2 worm cellular contexts compared by ENCODE assay signal in the genomic region with DNA sequence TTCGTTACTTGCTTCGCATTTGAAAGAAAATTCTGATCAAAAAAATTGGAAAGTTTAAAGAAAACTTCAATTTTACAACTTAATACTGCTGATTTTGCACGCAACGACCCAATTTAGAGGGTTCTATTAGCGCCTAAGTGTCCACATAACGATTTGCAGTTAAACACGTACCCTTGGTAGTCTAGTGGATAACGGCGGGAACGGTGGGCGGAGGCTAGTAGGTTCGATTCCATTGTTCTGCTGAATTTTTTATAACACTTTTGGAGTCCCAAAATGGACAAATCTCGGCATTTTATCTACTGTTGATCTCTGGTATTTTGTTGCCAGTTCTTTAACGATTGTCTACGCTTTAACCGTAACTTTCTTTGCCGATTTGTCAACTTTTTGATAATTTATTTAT.
TF ChIP-seq lines count a peak whose summit lies in the region.

No protein-coding gene starts in this region.

TF ChIP-seq in whole organism, L4 larva, 104 proteins besides CTCF, POLR2A, EP300 and RAD21 (continued from another document):
- TF ChIP-seq Y105C5A.15 (GFP tag; IDR thresholded peaks at IDR 0.05; lab: Robert Waterston, UW) (0 out of 2 replicates have a peak, but pooled peaks have one; percentile 33), ZK337.2 (GFP tag; IDR thresholded peaks at IDR 0.05; lab: Robert Waterston, UW) (peak; percentile 30; the same call in 1 of the 2 replicates), ctbp-1 (GFP tag; IDR thresholded peaks at IDR 0.05; lab: Robert Waterston, UW) (0 out of 2 replicates have a peak, but pooled peaks have one; percentile 9), daf-16 (GFP tag; optimal IDR thresholded peaks at IDR 0.05; lab: Kevin White, UChicago) (peak in 1 of 2 experiments; percentile 61), daf-16 (tag; optimal IDR thresholded peaks at IDR 0.05; lab: Kevin White, UChicago) (peak; percentile 36)

TF ChIP-seq in whole organism, young adult, 124 proteins besides CTCF, POLR2A, EP300 and RAD21 (continued from another document):
- TF ChIP-seq somi-1 (GFP tag; optimal IDR thresholded peaks at IDR 0.05; lab: Kevin White, UChicago), result no peak
- TF ChIP-seq F57A8.1 (GFP tag; optimal IDR thresholded peaks at IDR 0.05; lab: Kevin White, UChicago), result peak; percentile 57
- TF ChIP-seq cebp-1 (GFP tag; IDR thresholded peaks at IDR 0.05; lab: Robert Waterston, UW), result no peak
- TF ChIP-seq cebp-1 (tag; optimal IDR thresholded peaks at IDR 0.05; lab: Kevin White, UChicago), result no peak
- no peak for TF ChIP-seq nfya-2 (GFP tag; IDR thresholded peaks at IDR 0.05; lab: Robert Waterston, UW)
- no peak for TF ChIP-seq ceh-79 (tag; optimal IDR thresholded peaks at IDR 0.05; lab: Kevin White, UChicago)
- TF ChIP-seq athp-1 (tag; optimal IDR thresholded peaks at IDR 0.05; lab: Kevin White, UChicago), result no peak
- peak; percentile 75; the same call in 1 of the 2 replicates for TF ChIP-seq ztf-25 (GFP tag; IDR thresholded peaks at IDR 0.05; lab: Robert Waterston, UW)
- no peak for TF ChIP-seq mes-4 (tag; optimal IDR thresholded peaks at IDR 0.05; lab: Kevin White, UChicago)
- TF ChIP-seq F39B2.1 (GFP tag; IDR thresholded peaks at IDR 0.05; lab: Robert Waterston, UW), result no peak
- no peak for TF ChIP-seq F37B4.10 (GFP tag; IDR thresholded peaks at IDR 0.05; lab: Robert Waterston, UW)
- no peak for TF ChIP-seq nfyb-1 (GFP tag; IDR thresholded peaks at IDR 0.05; lab: Robert Waterston, UW)
- peak; percentile 88 for TF ChIP-seq lin-26 (GFP tag; IDR thresholded peaks at IDR 0.05; lab: Robert Waterston, UW)
- peak; percentile 70 for TF ChIP-seq die-1 (tag; optimal IDR thresholded peaks at IDR 0.05; lab: Kevin White, UChicago)
- peak; percentile 54 for TF ChIP-seq snpc-4 (GFP tag; optimal IDR thresholded peaks at IDR 0.05; lab: Kevin White, UChicago)
- peak in 2 of 4 experiments; percentile 56 to 61 for TF ChIP-seq snpc-4 (tag; optimal IDR thresholded peaks at IDR 0.05; lab: Kevin White, UChicago)
- peak; percentile 1 for TF ChIP-seq nhr-80 (tag; optimal IDR thresholded peaks at IDR 0.05; lab: Kevin White, UChicago)
- no peak for TF ChIP-seq dpl-1 (GFP tag; optimal IDR thresholded peaks at IDR 0.05; lab: Kevin White, UChicago)
- TF ChIP-seq bed-1 (GFP tag; IDR thresholded peaks at IDR 0.05; lab: Robert Waterston, UW), result 0 out of 2 replicates have a peak, but pooled peaks have one; percentile 23
- no peak for TF ChIP-seq sea-2 (GFP tag; IDR thresholded peaks at IDR 0.05; lab: Robert Waterston, UW)
- TF ChIP-seq F23B12.7 (tag; optimal IDR thresholded peaks at IDR 0.05; lab: Kevin White, UChicago; ENCODE audit: insufficient read depth), result no peak
- no peak for TF ChIP-seq ztf-6 (GFP tag; IDR thresholded peaks at IDR 0.05; lab: Robert Waterston, UW)
- no peak for TF ChIP-seq nhr-27 (tag; optimal IDR thresholded peaks at IDR 0.05; lab: Kevin White, UChicago)
- no peak for TF ChIP-seq lsl-1 (GFP tag; optimal IDR thresholded peaks at IDR 0.05; lab: Kevin White, UChicago)
- peak; percentile 29 for TF ChIP-seq snpc-1.1 (tag; optimal IDR thresholded peaks at IDR 0.05; lab: Kevin White, UChicago; ENCODE audit: insufficient read depth)
- no peak for TF ChIP-seq efl-1 (GFP tag; optimal IDR thresholded peaks at IDR 0.05; lab: Kevin White, UChicago)
- TF ChIP-seq madf-8 (GFP tag; conservative IDR thresholded peaks at IDR 0.05; lab: Robert Waterston, UW), result no peak
- TF ChIP-seq rcor-1 (GFP tag; IDR thresholded peaks at IDR 0.05; lab: Robert Waterston, UW), result peak; percentile 19; the same call in 1 of the 2 replicates
- TF ChIP-seq B0035.1 (tag; optimal IDR thresholded peaks at IDR 0.05; lab: Kevin White, UChicago), result no peak
- no peak for TF ChIP-seq K11D2.4 (GFP tag; IDR thresholded peaks at IDR 0.05; lab: Robert Waterston, UW)
- TF ChIP-seq cebp-2 (GFP tag; IDR thresholded peaks at IDR 0.05; lab: Robert Waterston, UW), result no peak
- no peak for TF ChIP-seq akir-1 (GFP tag; optimal IDR thresholded peaks at IDR 0.05; lab: Kevin White, UChicago)
- TF ChIP-seq snpc-3.4 (tag; optimal IDR thresholded peaks at IDR 0.05; lab: Kevin White, UChicago), result no peak
- peak; percentile 67 for TF ChIP-seq nhr-90 (tag; optimal IDR thresholded peaks at IDR 0.05; lab: Kevin White, UChicago)
- 0 out of 2 replicates have a peak, but pooled peaks have one; percentile 26 for TF ChIP-seq Y56A3A.18 (GFP tag; IDR thresholded peaks at IDR 0.05; lab: Robert Waterston, UW)
- no peak for TF ChIP-seq zim-3 (tag; optimal IDR thresholded peaks at IDR 0.05; lab: Kevin White, UChicago)
- no peak for TF ChIP-seq madf-3 (GFP tag; IDR thresholded peaks at IDR 0.05; lab: Robert Waterston, UW)
- no peak for TF ChIP-seq chd-7 (tag; optimal IDR thresholded peaks at IDR 0.05; lab: Kevin White, UChicago)
- TF ChIP-seq hmg-20 (GFP tag; IDR thresholded peaks at IDR 0.05; lab: Robert Waterston, UW), result 0 out of 2 replicates have a peak, but pooled peaks have one; percentile 12
- peak; percentile 31 for TF ChIP-seq madf-10 (tag; optimal IDR thresholded peaks at IDR 0.05; lab: Kevin White, UChicago)
- no peak for TF ChIP-seq K12H6.12 (tag; optimal IDR thresholded peaks at IDR 0.05; lab: Kevin White, UChicago)
- TF ChIP-seq B0261.1 (tag; optimal IDR thresholded peaks at IDR 0.05; lab: Kevin White, UChicago), result peak; percentile 83
- TF ChIP-seq aptf-2 (GFP tag; conservative IDR thresholded peaks at IDR 0.05; lab: Robert Waterston, UW), result no peak
- no peak for TF ChIP-seq mel-28 (tag; optimal IDR thresholded peaks at IDR 0.05; lab: Kevin White, UChicago; ENCODE audit: borderline replicate concordance)
- TF ChIP-seq attf-5 (GFP tag; optimal IDR thresholded peaks at IDR 0.05; lab: Kevin White, UChicago), result peak; percentile 23
- TF ChIP-seq mcd-1 (GFP tag; IDR thresholded peaks at IDR 0.05; lab: Robert Waterston, UW), result no peak
- TF ChIP-seq gei-17 (GFP tag; optimal IDR thresholded peaks at IDR 0.05; lab: Kevin White, UChicago), result no peak
- no peak for TF ChIP-seq ztf-26 (tag; optimal IDR thresholded peaks at IDR 0.05; lab: Kevin White, UChicago)
- no peak for TF ChIP-seq xnd-1 (tag; optimal IDR thresholded peaks at IDR 0.05; lab: Kevin White, UChicago)
- TF ChIP-seq ceh-58 (GFP tag; IDR thresholded peaks at IDR 0.05; lab: Robert Waterston, UW), result no peak
- no peak for TF ChIP-seq unc-62 (GFP tag; optimal IDR thresholded peaks at IDR 0.05; lab: Kevin White, UChicago)
- TF ChIP-seq ztf-22 (GFP tag; optimal IDR thresholded peaks at IDR 0.05; lab: Kevin White, UChicago), result no peak
- TF ChIP-seq hrde-1 (tag; optimal IDR thresholded peaks at IDR 0.05; lab: Kevin White, UChicago; ENCODE audit: borderline replicate concordance), result no peak
- no peak for TF ChIP-seq tlf-1 (GFP tag; optimal IDR thresholded peaks at IDR 0.05; lab: Kevin White, UChicago)
- no peak for TF ChIP-seq lir-1 (GFP tag; conservative IDR thresholded peaks at IDR 0.05; lab: Robert Waterston, UW)
- no peak for TF ChIP-seq Y95B8A.8 (GFP tag; IDR thresholded peaks at IDR 0.05; lab: Robert Waterston, UW)
- TF ChIP-seq pbrm-1 (GFP tag; IDR thresholded peaks at IDR 0.05; lab: Robert Waterston, UW), result peak; percentile 65; the same call in 1 of the 2 replicates
- TF ChIP-seq egl-44 (GFP tag; IDR thresholded peaks at IDR 0.05; lab: Robert Waterston, UW), result peak; percentile 75; the same call in 1 of the 2 replicates
- TF ChIP-seq rec-8 (tag; optimal IDR thresholded peaks at IDR 0.05; lab: Kevin White, UChicago), result no peak
- TF ChIP-seq snpc-1.3 (tag; optimal IDR thresholded peaks at IDR 0.05; lab: Kevin White, UChicago; ENCODE audit: insufficient read depth), result peak; percentile 86
- peak in 1 of 2 experiments; percentile 34 for TF ChIP-seq let-607 (tag; optimal IDR thresholded peaks at IDR 0.05; lab: Kevin White, UChicago)
- peak; percentile 68 for TF ChIP-seq D2030.7 (GFP tag; IDR thresholded peaks at IDR 0.05; lab: Robert Waterston, UW)
- TF ChIP-seq hsf-1 (GFP tag; IDR thresholded peaks at IDR 0.05; lab: Robert Waterston, UW), result no peak
- no peak for TF ChIP-seq egrh-3 (GFP tag; IDR thresholded peaks at IDR 0.05; lab: Robert Waterston, UW)
- TF ChIP-seq attf-3 (GFP tag; conservative IDR thresholded peaks at IDR 0.05; lab: Robert Waterston, UW), result no peak
- TF ChIP-seq nhr-120 (GFP tag; IDR thresholded peaks at IDR 0.05; lab: Robert Waterston, UW), result no peak
- peak; percentile 71 for TF ChIP-seq dox-1 (GFP tag; IDR thresholded peaks at IDR 0.05; lab: Robert Waterston, UW)
- 0 out of 2 replicates have a peak, but pooled peaks have one; percentile 8 for TF ChIP-seq ztf-28 (GFP tag; IDR thresholded peaks at IDR 0.05; lab: Robert Waterston, UW)
- TF ChIP-seq T26A5.8 (tag; optimal IDR thresholded peaks at IDR 0.05; lab: Kevin White, UChicago), result no peak
- TF ChIP-seq Y67H2A.10 (GFP tag; conservative IDR thresholded peaks at IDR 0.05; lab: Robert Waterston, UW), result no peak
- TF ChIP-seq hmg-1.2 (GFP tag; IDR thresholded peaks at IDR 0.05; lab: Robert Waterston, UW), result peak; percentile 64
- TF ChIP-seq dpff-1 (tag; optimal IDR thresholded peaks at IDR 0.05; lab: Kevin White, UChicago), result no peak
- TF ChIP-seq lin-54 (GFP tag; optimal IDR thresholded peaks at IDR 0.05; lab: Kevin White, UChicago), result no peak
- TF ChIP-seq Y79H2A.3 (GFP tag; conservative IDR thresholded peaks at IDR 0.05; lab: Robert Waterston, UW), result no peak
